Fruit fly (Drosophila melanogaster) whole organism, embryonic: ENCODE measurements around the gene CG6294.

ENCODE experiments used
- Abd-B ChIP-seq: fragments of 200-800 bp; sonication (Bioruptor generic); optimal IDR thresholded peaks from 2 replicates; lab custom pipeline; 2018; ENCODE audit warnings: missing biosample characterization, mild to moderate bottlenecking, missing genetic modification characterization, moderate library complexity
- Awh ChIP-seq: fragments of 200-800 bp; sonication (Bioruptor generic); IDR thresholded peaks from 2 replicates; pipeline ENCODE4, ENCODE4 v1.3.6; 2022; ENCODE audit warnings: missing biosample characterization, missing genetic modification characterization
- BEAF-32 ChIP-seq: fragments of 200-800 bp; sonication (Bioruptor generic); optimal IDR thresholded peaks from 3 replicates; lab custom pipeline; 2017; ENCODE audit warnings: missing biosample characterization, missing genetic modification characterization, mild to moderate bottlenecking, moderate library complexity, missing genetic modification reagents
- CG10462 ChIP-seq: fragments of 200-800 bp; sonication (Bioruptor generic); optimal IDR thresholded peaks from 2 replicates; lab custom pipeline; 2016; ENCODE audit warnings: missing biosample characterization, missing genetic modification characterization
- CG10543 ChIP-seq: fragments of 200-800 bp; sonication (Bioruptor generic); optimal IDR thresholded peaks from 3 replicates; lab custom pipeline; 2017; ENCODE audit warnings: missing biosample characterization, mild to moderate bottlenecking, missing genetic modification characterization, moderate library complexity
- CG12391 ChIP-seq: fragments of 200-800 bp; sonication (Bioruptor generic); optimal IDR thresholded peaks from 3 replicates; lab custom pipeline; 2018; ENCODE audit warnings: missing biosample characterization, mild to moderate bottlenecking, missing genetic modification characterization, moderate library complexity
- CG12942 ChIP-seq: fragments of 200-800 bp; sonication (Bioruptor generic); optimal IDR thresholded peaks from 3 replicates; lab custom pipeline; 2016; ENCODE audit warnings: missing biosample characterization, missing genetic modification characterization
- CG2712 ChIP-seq: fragments of 200-800 bp; optimal IDR thresholded peaks from 3 replicates; lab custom pipeline; 2019; ENCODE audit warnings: missing biosample characterization, mild to moderate bottlenecking, missing genetic modification characterization, moderate library complexity
- CG34376 ChIP-seq: fragments of 200-800 bp; sonication (Bioruptor generic); optimal IDR thresholded peaks from 2 replicates; lab custom pipeline; 2018; ENCODE audit warnings: missing biosample characterization, mild to moderate bottlenecking, missing genetic modification characterization
- CG4404 ChIP-seq: fragments of 200-800 bp; sonication (Bioruptor generic); IDR thresholded peaks from 2 replicates; pipeline ENCODE4 v1.3.6; 2022; ENCODE audit warnings: missing biosample characterization, missing genetic modification characterization
- CG6791 ChIP-seq: fragments of 200-800 bp; sonication (Bioruptor generic); IDR thresholded peaks from 3 replicates; pipeline ENCODE4 v1.3.6; 2022; ENCODE audit warnings: missing biosample characterization, missing genetic modification characterization; ENCODE audit not compliant: partially characterized antibody
- CG9817 ChIP-seq: fragments of 200-800 bp; sonication (Bioruptor generic); optimal IDR thresholded peaks from 2 replicates; lab custom pipeline; 2018; ENCODE audit warnings: missing biosample characterization, mild to moderate bottlenecking, missing genetic modification characterization, moderate library complexity
- Fer3 ChIP-seq: fragments of 200-800 bp; sonication (Bioruptor generic); optimal IDR thresholded peaks from 2 replicates; lab custom pipeline; 2018; ENCODE audit warnings: missing biosample characterization, mild to moderate bottlenecking, missing genetic modification characterization, moderate library complexity
- GATAe ChIP-seq: fragments of 200-800 bp; sonication (Bioruptor generic); conservative IDR thresholded peaks from 2 replicates; pipeline ENCODE4 v1.3.6; 2022; ENCODE audit warnings: missing biosample characterization, missing genetic modification characterization
- HLHmδ ChIP-seq: fragments of 200-800 bp; sonication (Bioruptor generic); optimal IDR thresholded peaks from 2 replicates; lab custom pipeline; 2018; ENCODE audit warnings: missing biosample characterization, mild to moderate bottlenecking, missing genetic modification characterization, moderate library complexity
- MBD-R2 ChIP-seq: fragments of 200-800 bp; sonication (Bioruptor generic); IDR thresholded peaks from 2 replicates; pipeline ENCODE4 v1.3.6; 2022; ENCODE audit warnings: missing biosample characterization, missing genetic modification characterization
- Nf-YB ChIP-seq: fragments of 200-800 bp; sonication (Bioruptor generic); optimal IDR thresholded peaks from 3 replicates; lab custom pipeline; 2019; ENCODE audit warnings: missing biosample characterization, mild to moderate bottlenecking, missing genetic modification characterization, moderate library complexity
- Nf-YC ChIP-seq: fragments of 200-800 bp; optimal IDR thresholded peaks from 3 replicates; lab custom pipeline; 2019; ENCODE audit warnings: missing biosample characterization, mild to moderate bottlenecking, missing genetic modification characterization, moderate library complexity
- NfI ChIP-seq: fragments of 200-800 bp; sonication (Bioruptor generic); optimal IDR thresholded peaks from 3 replicates; lab custom pipeline; 2018; ENCODE audit warnings: missing biosample characterization, mild to moderate bottlenecking, missing genetic modification characterization, moderate library complexity
- Pdp1 ChIP-seq, 2 experiments: fragments of 200-800 bp; sonication (Bioruptor generic); optimal IDR thresholded peaks; 3 replicates each; lab custom pipeline; 2016; ENCODE audit warnings: missing biosample characterization in 2 of 2, missing genetic modification characterization in 2 of 2, mild to moderate bottlenecking in 1 of 2, moderate library complexity in 1 of 2
- Six4 ChIP-seq: fragments of 200-800 bp; sonication (Bioruptor generic); optimal IDR thresholded peaks from 2 replicates; lab custom pipeline; 2016; ENCODE audit warnings: missing biosample characterization, missing genetic modification characterization
- Taf1 ChIP-seq: fragments of 200-800 bp; sonication (Bioruptor generic); IDR thresholded peaks from 2 replicates; pipeline ENCODE4 v1.3.6; 2022; ENCODE audit warnings: missing biosample characterization, missing genetic modification characterization
- Usf ChIP-seq: fragments of 200-800 bp; sonication (Bioruptor generic); optimal IDR thresholded peaks from 2 replicates; lab custom pipeline; 2017; ENCODE audit warnings: missing genotype, missing biosample characterization, missing genetic modification characterization
- Xrp1 ChIP-seq: fragments of 200-800 bp; sonication (Bioruptor generic); IDR thresholded peaks from 2 replicates; pipeline ENCODE4 v1.3.6; 2022; ENCODE audit warnings: missing biosample characterization, missing genetic modification characterization
- amos ChIP-seq: fragments of 200-800 bp; sonication (Bioruptor generic); IDR thresholded peaks from 2 replicates; pipeline ENCODE4 v1.3.6; 2022; ENCODE audit warnings: missing biosample characterization, missing genetic modification characterization; ENCODE audit not compliant: partially characterized antibody
- chinmo ChIP-seq: fragments of 200-800 bp; sonication (Bioruptor generic); IDR thresholded peaks from 4 replicates; pipeline ENCODE4 v1.3.6; 2022; ENCODE audit warnings: missing biosample characterization, missing genetic modification characterization; ENCODE audit not compliant: partially characterized antibody
- dm ChIP-seq: fragments of 200-800 bp; sonication (Bioruptor generic); optimal IDR thresholded peaks from 3 replicates; lab custom pipeline; 2016; ENCODE audit warnings: missing biosample characterization, missing genetic modification characterization
- dmrt11E ChIP-seq: fragments of 200-800 bp; sonication (Bioruptor generic); optimal IDR thresholded peaks from 3 replicates; lab custom pipeline; 2018; ENCODE audit warnings: missing biosample characterization, mild to moderate bottlenecking, missing genetic modification characterization, moderate library complexity
- exex ChIP-seq: fragments of 200-800 bp; sonication (Bioruptor generic); optimal IDR thresholded peaks from 4 replicates; lab custom pipeline; 2018; ENCODE audit warnings: missing biosample characterization, mild to moderate bottlenecking, missing genetic modification characterization, moderate library complexity
- fu2 ChIP-seq: fragments of 200-800 bp; sonication (Bioruptor generic); optimal IDR thresholded peaks from 2 replicates; lab custom pipeline; 2016; ENCODE audit warnings: missing biosample characterization, missing genetic modification characterization
- grn ChIP-seq: fragments of 200-800 bp; sonication (Bioruptor generic); optimal IDR thresholded peaks from 3 replicates; lab custom pipeline; 2017; ENCODE audit warnings: missing biosample characterization, missing genetic modification characterization
- her ChIP-seq: fragments of 200-800 bp; sonication (Bioruptor generic); optimal IDR thresholded peaks from 2 replicates; lab custom pipeline; 2016; ENCODE audit warnings: missing biosample characterization, missing genetic modification characterization
- hkb ChIP-seq, 2 experiments: fragments of 200-800 bp in 1 of 2; fragments of >200 bp in 1 of 2; sonication (Bioruptor generic) in 1 of 2; IDR thresholded peaks in 1 of 2; optimal IDR thresholded peaks in 1 of 2; 2 replicates each; pipeline versions ENCODE4 v1.3.6 to Lab custom; 2017 to 2022; ENCODE audit warnings: missing biosample characterization in 1 of 2, missing genetic modification characterization in 1 of 2
- kay ChIP-seq: fragments of 200-800 bp; sonication (Bioruptor generic); optimal IDR thresholded peaks from 2 replicates; lab custom pipeline; 2016; ENCODE audit warnings: missing biosample characterization, missing genetic modification characterization
- mirr ChIP-seq: fragments of 200-800 bp; sonication (Bioruptor generic); optimal IDR thresholded peaks from 3 replicates; lab custom pipeline; 2018; ENCODE audit warnings: missing biosample characterization, mild to moderate bottlenecking, missing genetic modification characterization
- onecut ChIP-seq: fragments of 200-800 bp; sonication (Bioruptor generic); IDR thresholded peaks from 2 replicates; pipeline ENCODE4 v1.3.6; 2022; ENCODE audit warnings: missing biosample characterization, missing genetic modification characterization
- org-1 ChIP-seq: fragments of 200-800 bp; sonication (Bioruptor generic); optimal IDR thresholded peaks from 2 replicates; lab custom pipeline; 2017; ENCODE audit warnings: missing biosample characterization, missing genetic modification characterization
- pan ChIP-seq, 4 experiments: fragments of >200 bp in 3 of 4; fragments of 200-800 bp in 1 of 4; sonication (Bioruptor generic) in 1 of 4; optimal IDR thresholded peaks in 3 of 4; IDR thresholded peaks in 1 of 4; 2 replicates each; pipeline versions ENCODE4 v1.3.6 to Lab custom; 2017 to 2022; ENCODE audit warnings: missing biosample characterization in 2 of 4, missing genetic modification characterization in 2 of 4, mixed read lengths in 1 of 4
- pfk ChIP-seq: fragments of 200-800 bp; sonication (Bioruptor generic); optimal IDR thresholded peaks from 2 replicates; lab custom pipeline; 2018; ENCODE audit warnings: missing biosample characterization, mild to moderate bottlenecking, missing genetic modification characterization, moderate library complexity
- sd ChIP-seq: fragments of 200-800 bp; sonication (Bioruptor generic); optimal IDR thresholded peaks from 3 replicates; lab custom pipeline; 2018; ENCODE audit warnings: missing biosample characterization, mild to moderate bottlenecking, missing genetic modification characterization, moderate library complexity
- sim ChIP-seq: fragments of 200-800 bp; sonication (Bioruptor generic); IDR thresholded peaks from 2 replicates; pipeline ENCODE4 v1.3.6; 2022; ENCODE audit warnings: missing biosample characterization, missing genetic modification characterization
- sima ChIP-seq: fragments of 200-800 bp; sonication (Bioruptor generic); optimal IDR thresholded peaks from 2 replicates; lab custom pipeline; 2016; ENCODE audit warnings: missing biosample characterization, missing genetic modification characterization
- sug ChIP-seq: fragments of 200-800 bp; optimal IDR thresholded peaks from 2 replicates; lab custom pipeline; 2019; ENCODE audit warnings: missing biosample characterization, mild to moderate bottlenecking, missing genetic modification characterization, moderate library complexity

Gene CG6294

DNA sequence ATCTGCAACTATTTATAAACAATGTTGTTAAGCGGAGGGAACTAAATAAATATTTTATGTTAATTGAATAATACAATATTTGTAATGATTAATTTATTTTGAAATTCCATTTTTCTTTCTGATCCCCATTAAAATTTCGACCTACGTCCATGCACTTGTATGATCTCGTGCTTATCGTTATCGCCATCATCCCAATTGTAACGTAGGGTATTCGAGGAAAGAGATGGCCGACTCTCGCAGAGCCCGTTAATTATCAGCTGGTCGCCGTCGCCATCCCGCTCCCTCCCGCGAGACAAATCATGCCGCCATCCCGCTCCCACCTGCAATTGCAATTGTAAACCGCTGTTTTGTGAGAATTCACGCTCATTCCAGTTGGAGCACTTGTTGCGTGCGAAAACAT lies 9.4 kb upstream of the CG6294 start, which contains the start of gene CG11655 (continued):
- peak; percentile 9 for TF ChIP-seq dm (GFP tag; lab: Kevin White, UChicago)
- TF ChIP-seq Six4 (GFP tag; lab: Kevin White, UChicago): no peak
- TF ChIP-seq CG10543: no peak
- peak; percentile 54 for TF ChIP-seq CG12391 (tag; lab: Kevin White, UChicago)
- peak; percentile 25 for TF ChIP-seq Fer3 (tag; lab: Kevin White, UChicago)
- peak; percentile 30 for TF ChIP-seq NfI (GFP tag; lab: Kevin White, UChicago)
- TF ChIP-seq CG9817 (tag; lab: Kevin White, UChicago): peak; percentile 6
- TF ChIP-seq CG10462: no peak
- TF ChIP-seq Taf1: no peak
- peak; percentile 35 for TF ChIP-seq dmrt11E (tag; lab: Kevin White, UChicago)
- peak; percentile 24 for TF ChIP-seq sug
- peak; percentile 46 for TF ChIP-seq CG2712 (tag; lab: Kevin White, UChicago)
- peak; percentile 49; the same call in 1 of the 3 replicates for TF ChIP-seq CG6791
- no peak for TF ChIP-seq hkb (optimal IDR thresholded peaks at IDR 0.05; lab: Kevin White, UChicago)
- peak; percentile 43; the same call in 1 of the 2 replicates for TF ChIP-seq hkb (GFP tag; IDR thresholded peaks at IDR 0.05; lab: Robert Waterston, UW)
- TF ChIP-seq fu2: no peak
- TF ChIP-seq Abd-B: peak; percentile 33
- peak; percentile 21 for TF ChIP-seq Usf (GFP tag; lab: Kevin White, UChicago)
- no peak for TF ChIP-seq CG12942
- TF ChIP-seq MBD-R2: peak; percentile 67
- TF ChIP-seq amos (GFP tag; lab: Robert Waterston, UW): no peak
- peak; percentile 26 for TF ChIP-seq Nf-YB (GFP tag; lab: Kevin White, UChicago)
- no peak for TF ChIP-seq sima
- TF ChIP-seq HLHmδ (GFP tag; lab: Kevin White, UChicago): no peak
- no peak for TF ChIP-seq pan (optimal IDR thresholded peaks at IDR 0.05; lab: Kevin White, UChicago)
- peak in 1 of 2 experiments; percentile 47 for TF ChIP-seq pan (GFP tag; optimal IDR thresholded peaks at IDR 0.05 in 1 of 2, IDR thresholded peaks at IDR 0.05 in 1 of 2)
- peak; percentile 66 for TF ChIP-seq Xrp1 (GFP tag; lab: Robert Waterston, UW)
- TF ChIP-seq, all 482 proteins: peak for 120

DNA sequence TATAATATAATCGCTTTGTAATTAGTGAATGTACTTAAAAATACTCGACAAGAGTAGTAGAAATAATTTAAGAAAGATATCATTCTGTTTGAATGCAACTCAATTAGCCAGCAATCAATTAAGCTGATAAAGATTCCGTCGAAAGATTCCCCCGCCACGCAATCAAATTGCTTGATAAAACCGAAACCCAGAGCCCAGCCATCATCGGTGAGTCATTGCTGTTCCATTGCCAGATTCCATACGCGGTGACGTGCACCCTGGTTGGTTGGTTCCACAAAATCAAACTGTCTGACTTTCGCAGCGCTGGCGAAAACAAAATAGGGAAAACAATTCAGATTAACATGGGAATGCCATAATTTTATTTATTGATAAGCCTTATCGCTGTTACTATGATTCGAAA lies 2.0 kb downstream of the CG6294 start:
- TF ChIP-seq her (GFP tag; lab: Kevin White, UChicago): no peak
- peak; percentile 67 for TF ChIP-seq sug
- TF ChIP-seq sim (GFP tag; lab: Robert Waterston, UW): no peak
- TF ChIP-seq grn (GFP tag; lab: Kevin White, UChicago): peak; percentile 77
- TF ChIP-seq CG34376: peak; percentile 85
- TF ChIP-seq sd (tag; lab: Kevin White, UChicago): peak; percentile 88
- peak; percentile 22 for TF ChIP-seq Nf-YC (tag; lab: Kevin White, UChicago)
- TF ChIP-seq onecut (GFP tag; lab: Robert Waterston, UW): no peak
- 0 out of 4 replicates have a peak, but pooled peaks have one; percentile 46 for TF ChIP-seq chinmo
- peak; percentile 94 for TF ChIP-seq pfk (GFP tag; lab: Kevin White, UChicago)
- peak; percentile 31 for TF ChIP-seq CG10543
- TF ChIP-seq BEAF-32: no peak
- TF ChIP-seq exex (tag; lab: Kevin White, UChicago): peak; percentile 99
- peak; percentile 71 for TF ChIP-seq kay
- peak; percentile 35; the same call in 1 of the 2 replicates for TF ChIP-seq GATAe (GFP tag; lab: Robert Waterston, UW)
- TF ChIP-seq org-1 (GFP tag; lab: Kevin White, UChicago): no peak
- TF ChIP-seq Awh (GFP tag; lab: Robert Waterston, UW): 0 out of 2 replicates have a peak, but pooled peaks have one; percentile 16
- TF ChIP-seq CG4404 (GFP tag; lab: Robert Waterston, UW): no peak
- TF ChIP-seq mirr: peak; percentile 72
- peak in 1 of 2 experiments; percentile 14 for TF ChIP-seq Pdp1 (GFP tag; optimal IDR thresholded peaks at IDR 0.05; lab: Kevin White, UChicago)
